Worm (Caenorhabditis elegans): ENCODE measurements around the gene nipi-4.

- TF ChIP-seq sea-1 (GFP tag; conservative IDR thresholded peaks at IDR 0.05) (no peak), F13C5.2 (tag; optimal IDR thresholded peaks at IDR 0.05) (no peak), ama-1 (optimal IDR thresholded peaks at IDR 0.05) (no peak), hmbx-1 (tag; optimal IDR thresholded peaks at IDR 0.05) (no peak), flt-1 (GFP tag; IDR thresholded peaks at IDR 0.05) (no peak)
These were observed 7.9 kb upstream of the nipi-4 start, which contains the start of gene F40A3.2 for ce11 chrV:7878411-7878964.

Data from whole organism, early embryonic.